Fruit fly (Drosophila melanogaster) whole organism, wandering third instar larva: Measurements from ENCODE around the gene CG11562.

Experiments
- Abd-B ChIP-seq: fragments of >200 bp; optimal IDR thresholded peaks from 2 replicates; lab custom pipeline; 2017; ENCODE audit warnings: missing biosample characterization, missing genetic modification characterization
- CG32264 ChIP-seq: fragments of 200-800 bp; sonication (Bioruptor generic); optimal IDR thresholded peaks from 2 replicates; lab custom pipeline; 2016; ENCODE audit warnings: missing biosample characterization, missing genetic modification characterization
- CG9705 ChIP-seq: fragments of 200-800 bp; sonication (Bioruptor generic); optimal IDR thresholded peaks from 2 replicates; lab custom pipeline; 2018; ENCODE audit warnings: missing biosample characterization, mild to moderate bottlenecking, missing genetic modification characterization
- Dfd ChIP-seq: fragments of >200 bp; optimal IDR thresholded peaks from 2 replicates; lab custom pipeline; 2017; ENCODE audit warnings: missing biosample characterization, missing genetic modification characterization
- Dif ChIP-seq: fragments of 200-275, 200-300 bp; sonication (Bioruptor generic); optimal IDR thresholded peaks from 2 replicates; lab custom pipeline; 2018; ENCODE audit warnings: missing biosample characterization, missing genetic modification characterization; ENCODE audit not compliant: partially characterized antibody
- GATAd ChIP-seq: sonication (Bioruptor generic); optimal IDR thresholded peaks from 2 replicates; lab custom pipeline; 2016; ENCODE audit warnings: missing biosample characterization, missing genetic modification characterization
- HLH106 ChIP-seq: fragments of 200-800 bp; optimal IDR thresholded peaks from 3 replicates; lab custom pipeline; 2019; ENCODE audit warnings: missing biosample characterization, mild to moderate bottlenecking, missing genetic modification characterization, moderate library complexity
- Hnf4 ChIP-seq: fragments of 200-800 bp; sonication (Bioruptor generic); optimal IDR thresholded peaks from 2 replicates; lab custom pipeline; 2016; ENCODE audit warnings: missing biosample characterization, mild to moderate bottlenecking, missing genetic modification characterization
- Hr78 ChIP-seq: fragments of >200 bp; optimal IDR thresholded peaks from 2 replicates; lab custom pipeline; 2017; ENCODE audit warnings: missing biosample characterization, missing genetic modification characterization
- Hr83 ChIP-seq: fragments of 200-300 bp; sonication (Bioruptor generic); optimal IDR thresholded peaks from 2 replicates; lab custom pipeline; 2016; ENCODE audit warnings: missing biosample characterization, mild to moderate bottlenecking, missing genetic modification characterization, moderate library complexity; ENCODE audit not compliant: poor library complexity, severe bottlenecking
- Jra ChIP-seq: sonication (Bioruptor generic); optimal IDR thresholded peaks from 2 replicates; lab custom pipeline; 2016; ENCODE audit warnings: missing biosample characterization, missing genetic modification characterization
- Myc ChIP-seq: fragments of >200 bp; optimal IDR thresholded peaks from 2 replicates; lab custom pipeline; 2017
- N ChIP-seq: fragments of >200 bp; optimal IDR thresholded peaks from 2 replicates; lab custom pipeline; 2018; ENCODE audit warnings: missing biosample characterization, missing external identifiers, missing genetic modification characterization
- OdsH ChIP-seq: fragments of 200-800 bp; sonication (Bioruptor generic); optimal IDR thresholded peaks from 2 replicates; lab custom pipeline; 2016; ENCODE audit warnings: missing biosample characterization, mild to moderate bottlenecking, missing genetic modification characterization
- Rel ChIP-seq, 2 experiments: fragments of 200-800 bp; sonication (Bioruptor generic) in 1 of 2; optimal IDR thresholded peaks; 2 replicates in 1 of 2; 3 replicates in 1 of 2; lab custom pipeline; 2016 to 2019; ENCODE audit warnings: mild to moderate bottlenecking in 2 of 2, missing biosample characterization in 2 of 2, missing genetic modification characterization in 2 of 2, moderate library complexity in 1 of 2
- Sp1 ChIP-seq: fragments of 200-800 bp; sonication (Bioruptor generic); optimal IDR thresholded peaks from 3 replicates; lab custom pipeline; 2019; ENCODE audit warnings: missing biosample characterization, mild to moderate bottlenecking, missing genetic modification characterization, moderate library complexity
- Vsx2 ChIP-seq: fragments of 200-300, 225-300 bp; sonication (Bioruptor generic); optimal IDR thresholded peaks from 2 replicates; lab custom pipeline; 2018; ENCODE audit warnings: missing biosample characterization, missing genetic modification characterization; ENCODE audit not compliant: partially characterized antibody
- br ChIP-seq: fragments of 200-800 bp; sonication (Bioruptor generic); optimal IDR thresholded peaks from 2 replicates; lab custom pipeline; 2016; ENCODE audit warnings: missing biosample characterization, missing genetic modification characterization
- brk ChIP-seq: fragments of 200-800 bp; sonication (Bioruptor generic); optimal IDR thresholded peaks from 2 replicates; lab custom pipeline; 2016; ENCODE audit warnings: missing biosample characterization, mild to moderate bottlenecking, missing genetic modification characterization
- dl ChIP-seq, 2 experiments: fragments of 175-275, 200-275 bp in 1 of 2; fragments of 200-275 bp in 1 of 2; sonication (Bioruptor generic); optimal IDR thresholded peaks; lab custom pipeline; 2018; ENCODE audit warnings: mild to moderate bottlenecking in 2 of 2, missing biosample characterization in 2 of 2, missing genetic modification characterization in 2 of 2, moderate library complexity in 2 of 2; ENCODE audit not compliant: partially characterized antibody in 2 of 2, insufficient read depth in 1 of 2
- dmrt93B ChIP-seq: fragments of 200-800 bp; sonication (Bioruptor generic); optimal IDR thresholded peaks from 2 replicates; lab custom pipeline; 2018; ENCODE audit warnings: missing biosample characterization, mild to moderate bottlenecking, missing genetic modification characterization
- dsf ChIP-seq: sonication (Bioruptor generic); optimal IDR thresholded peaks from 2 replicates; lab custom pipeline; 2016; ENCODE audit warnings: missing biosample characterization, missing genetic modification characterization, borderline replicate concordance
- ey ChIP-seq: fragments of 200-800 bp; sonication (Bioruptor generic); optimal IDR thresholded peaks from 2 replicates; lab custom pipeline; 2016; ENCODE audit warnings: missing biosample characterization, missing genetic modification characterization
- foxo ChIP-seq, 2 experiments: fragments of 200-800 bp; sonication (Bioruptor generic); optimal IDR thresholded peaks; 2 replicates in 1 of 2; 3 replicates in 1 of 2; lab custom pipeline; 2016 to 2017; ENCODE audit warnings: missing biosample characterization in 2 of 2, missing genetic modification characterization in 2 of 2
- h ChIP-seq: fragments of 200-800 bp; sonication (Bioruptor generic); optimal IDR thresholded peaks from 3 replicates; lab custom pipeline; 2016; ENCODE audit warnings: missing biosample characterization, mild to moderate bottlenecking, missing genetic modification characterization
- jim ChIP-seq: fragments of 175-275, 200-325 bp; sonication (Bioruptor generic); optimal IDR thresholded peaks from 2 replicates; lab custom pipeline; 2016; ENCODE audit warnings: missing biosample characterization, mild to moderate bottlenecking, missing genetic modification characterization
- lola ChIP-seq: fragments of >200 bp; optimal IDR thresholded peaks from 2 replicates; lab custom pipeline; 2017; ENCODE audit warnings: missing biosample characterization, missing genetic modification characterization
- psq ChIP-seq: fragments of 200-800 bp; sonication (Bioruptor generic); optimal IDR thresholded peaks from 3 replicates; lab custom pipeline; 2017; ENCODE audit warnings: missing biosample characterization, mild to moderate bottlenecking, missing genetic modification characterization, moderate library complexity
- rgr ChIP-seq: fragments of 200-800 bp; sonication (Bioruptor generic); optimal IDR thresholded peaks from 3 replicates; lab custom pipeline; 2016; ENCODE audit warnings: missing biosample characterization, mild to moderate bottlenecking, missing genetic modification characterization
- sage ChIP-seq: fragments of 200-800 bp; sonication (Bioruptor generic); optimal IDR thresholded peaks from 2 replicates; lab custom pipeline; 2016; ENCODE audit warnings: missing biosample characterization, mild to moderate bottlenecking, missing genetic modification characterization
- usp ChIP-seq: fragments of >200 bp; optimal IDR thresholded peaks from 2 replicates; lab custom pipeline; 2017; ENCODE audit warnings: missing biosample characterization, missing genetic modification characterization
- woc ChIP-seq: sonication (Bioruptor generic); optimal IDR thresholded peaks from 2 replicates; lab custom pipeline; 2016; ENCODE audit warnings: missing biosample characterization, mild to moderate bottlenecking, missing genetic modification characterization

Gene CG11562

DNA sequence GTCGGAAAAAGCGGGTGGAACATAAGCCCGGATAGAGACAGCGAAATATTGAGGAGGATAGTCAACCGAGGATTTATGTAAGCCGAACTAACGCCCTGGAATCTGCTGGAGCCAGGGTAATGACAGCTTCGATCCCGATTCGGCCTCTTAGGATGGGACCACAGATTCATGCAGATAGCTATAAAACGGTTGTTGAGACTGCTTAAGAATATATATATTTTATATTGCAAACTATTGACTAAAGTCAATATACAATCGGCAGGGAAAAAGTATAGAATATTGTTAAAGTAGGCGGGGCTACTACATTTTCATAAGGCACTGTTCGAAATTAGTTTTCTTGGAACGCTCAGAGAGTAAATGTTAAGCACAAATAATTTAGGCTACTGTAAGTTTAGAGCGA lies 23.4 kb upstream of the CG11562 start, which contains the start of gene CG3345:
Gene CG3345 (plus strand): TSS at position 301 of the 400 bp plus-strand sequence.
- no peak for TF ChIP-seq Sp1
- TF ChIP-seq psq, result no peak
- TF ChIP-seq CG9705, result no peak
- TF ChIP-seq foxo (GFP tag; optimal IDR thresholded peaks at IDR 0.05; lab: Kevin White, UChicago), result no peak
- TF ChIP-seq Jra, result no peak
- no peak for TF ChIP-seq brk (GFP tag; lab: Kevin White, UChicago)
- TF ChIP-seq Abd-B (GFP tag; lab: Kevin White, UChicago), result no peak
- no peak for TF ChIP-seq N (GFP tag; lab: Kevin White, UChicago)
- no peak for TF ChIP-seq Rel (GFP tag; optimal IDR thresholded peaks at IDR 0.05; lab: Kevin White, UChicago)
- no peak for TF ChIP-seq Rel (tag; optimal IDR thresholded peaks at IDR 0.05; lab: Kevin White, UChicago)
- no peak for TF ChIP-seq br (GFP tag; lab: Kevin White, UChicago)
- no peak for TF ChIP-seq HLH106
- no peak for TF ChIP-seq ey (GFP tag; lab: Kevin White, UChicago)
- TF ChIP-seq jim (GFP tag; lab: Kevin White, UChicago), result no peak
- no peak for TF ChIP-seq dl (GFP tag; optimal IDR thresholded peaks at IDR 0.05; lab: Kevin White, UChicago; ENCODE audit: insufficient read depth in 1 of 2, partially characterized antibody in 2 of 2)
- no peak for TF ChIP-seq OdsH (GFP tag; lab: Kevin White, UChicago)
- TF ChIP-seq lola, result no peak
- no peak for TF ChIP-seq dsf (GFP tag; lab: Kevin White, UChicago)

dm6 chr2L:271553-271952 lies 20.7 kb upstream of the CG11562 start, which contains the start of gene Dus1:
Gene Dus1 (minus strand): TSS chr2L:271744.
- no peak for TF ChIP-seq Dif
- no peak for TF ChIP-seq OdsH (GFP tag; lab: Kevin White, UChicago)
- no peak for TF ChIP-seq sage (GFP tag; lab: Kevin White, UChicago)
- TF ChIP-seq Abd-B (GFP tag; lab: Kevin White, UChicago), result no peak
- TF ChIP-seq woc (GFP tag; lab: Kevin White, UChicago), result no peak
- no peak for TF ChIP-seq Hr83 (GFP tag; lab: Kevin White, UChicago)
- no peak for TF ChIP-seq dmrt93B (GFP tag; lab: Kevin White, UChicago)

dm6 chr2L:273603-274002 lies 18.6 kb upstream of the CG11562 start, which contains the start of the genes mbm and CG11555:
Gene mbm (minus strand): TSS chr2L:273715.
Gene CG11555 (plus strand): TSS chr2L:273836.
- TF ChIP-seq HLH106, result peak; percentile 56
- TF ChIP-seq Rel (GFP tag; optimal IDR thresholded peaks at IDR 0.05; lab: Kevin White, UChicago), result no peak
- peak; percentile 6 for TF ChIP-seq Rel (tag; optimal IDR thresholded peaks at IDR 0.05; lab: Kevin White, UChicago)
- peak; percentile 94 for TF ChIP-seq Myc (lab: Kevin White, UChicago)
- peak; percentile 40 for TF ChIP-seq Sp1
- TF ChIP-seq Vsx2 (GFP tag; lab: Kevin White, UChicago), result no peak
- no peak for TF ChIP-seq Abd-B (GFP tag; lab: Kevin White, UChicago)
- TF ChIP-seq Hnf4 (GFP tag; lab: Kevin White, UChicago), result no peak

DNA sequence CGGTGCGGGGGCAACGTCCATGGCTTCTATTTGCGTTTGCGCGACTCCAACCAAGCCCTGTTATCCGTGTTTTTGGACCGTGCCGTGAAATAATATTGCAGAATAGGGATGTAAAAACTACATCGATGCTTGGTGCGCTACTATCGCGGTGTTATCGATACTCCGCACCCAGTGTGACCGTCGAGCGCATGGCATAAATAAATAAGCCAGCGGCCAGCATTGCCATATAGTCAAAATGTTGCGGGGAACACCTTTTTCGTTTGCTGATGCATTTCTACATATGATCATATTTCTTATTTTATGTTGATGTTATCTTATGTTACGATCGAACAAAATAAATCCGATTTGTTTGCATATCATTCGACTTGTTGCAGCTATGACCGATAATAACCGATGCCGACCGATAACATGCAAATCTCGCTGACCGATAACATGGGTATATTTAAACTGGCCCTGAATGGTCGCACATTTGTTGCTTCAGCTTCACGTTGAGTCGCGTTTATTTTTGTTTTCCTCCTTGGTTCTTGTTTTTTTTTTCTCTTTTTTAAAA lies 15.0 kb upstream of the CG11562 start, which contains the start of gene smo:
Gene smo (plus strand): TSS at position 461 of the 550 bp plus-strand sequence.
- TF ChIP-seq Myc (lab: Kevin White, UChicago), result peak; percentile 46
- no peak for TF ChIP-seq Rel (GFP tag; optimal IDR thresholded peaks at IDR 0.05; lab: Kevin White, UChicago)
- peak; percentile 87 for TF ChIP-seq Rel (tag; optimal IDR thresholded peaks at IDR 0.05; lab: Kevin White, UChicago)
- peak; percentile 25 for TF ChIP-seq ey (GFP tag; lab: Kevin White, UChicago)
- no peak for TF ChIP-seq dl (GFP tag; optimal IDR thresholded peaks at IDR 0.05; lab: Kevin White, UChicago; ENCODE audit: insufficient read depth in 1 of 2, partially characterized antibody in 2 of 2)
- no peak for TF ChIP-seq Vsx2 (GFP tag; lab: Kevin White, UChicago)
- peak; percentile 5 for TF ChIP-seq Jra
- TF ChIP-seq usp, result no peak
- TF ChIP-seq HLH106, result peak; percentile 7
- no peak for TF ChIP-seq Hnf4 (GFP tag; lab: Kevin White, UChicago)
- TF ChIP-seq Hr83 (GFP tag; lab: Kevin White, UChicago), result peak; percentile 49
- TF ChIP-seq, all 38 proteins: peak for 6

DNA sequence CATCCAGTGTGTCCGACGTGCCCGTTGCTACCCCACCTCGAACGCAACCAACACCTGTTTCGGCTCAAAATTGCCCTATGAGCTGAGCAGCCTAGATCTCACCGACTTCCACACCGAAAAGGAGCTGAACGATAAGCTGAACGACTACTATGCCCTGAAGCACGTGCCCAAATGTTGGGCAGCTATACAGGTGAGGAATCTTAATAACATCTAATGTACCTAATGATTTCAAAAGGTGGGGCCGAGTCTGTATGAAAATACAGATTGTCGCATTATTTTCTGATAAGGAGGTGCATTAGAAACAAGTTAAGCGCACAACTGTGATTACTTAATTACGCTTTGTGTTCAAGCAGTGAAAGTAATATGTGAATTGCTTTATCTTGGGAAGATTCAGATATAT lies 14.1 kb upstream of the CG11562 start, which contains the start of gene CG17078:
Gene CG17078 (minus strand): TSS at position 101 of the 400 bp plus-strand sequence.
- TF ChIP-seq h (GFP tag; lab: Kevin White, UChicago) (no peak), GATAd (GFP tag; lab: Kevin White, UChicago) (no peak), CG9705 (no peak), Myc (lab: Kevin White, UChicago) (no peak), rgr (no peak), Hr78 (GFP tag; lab: Kevin White, UChicago) (no peak), Dfd (GFP tag; lab: Kevin White, UChicago) (no peak), CG32264 (GFP tag; lab: Kevin White, UChicago) (no peak), foxo (GFP tag; optimal IDR thresholded peaks at IDR 0.05; lab: Kevin White, UChicago) (no peak)
